Worm (Caenorhabditis elegans) whole organism, early embryonic: ENCODE results near the gene R07E4.5.

Source experiments
- ama-1 ChIP-seq: fragments of 150-350 bp; optimal IDR thresholded peaks from 2 replicates; lab custom pipeline; 2014
- flt-1 ChIP-seq: fragments of 200-800 bp; sonication (Bioruptor generic); IDR thresholded peaks from 2 replicates; pipeline ENCODE4 v1.3.6; 2022; ENCODE audit warnings: missing genetic modification characterization, missing compliant biosample characterization
- hmbx-1 ChIP-seq: sonication (generic microtip); optimal IDR thresholded peaks from 2 replicates; lab custom pipeline; 2016; ENCODE audit warnings: mild to moderate bottlenecking, missing genetic modification characterization, missing compliant biosample characterization
- pes-1 ChIP-seq: fragments of 200-800 bp; sonication (Bioruptor generic); IDR thresholded peaks from 2 replicates; pipeline ENCODE4 v1.3.6; 2022; ENCODE audit warnings: missing genetic modification reagents, missing genetic modification characterization, missing compliant biosample characterization
- scrt-1 ChIP-seq: fragments of 200-800 bp; sonication (Bioruptor generic); IDR thresholded peaks from 2 replicates; pipeline ENCODE4 v1.3.6; 2022; ENCODE audit warnings: missing genetic modification characterization, missing compliant biosample characterization
- tbx-11 ChIP-seq: fragments of 200-800 bp; sonication (Bioruptor generic); IDR thresholded peaks from 2 replicates; pipeline ENCODE4 v1.3.6; 2022; ENCODE audit warnings: missing genetic modification characterization, missing compliant biosample characterization

ce11 chrX:5984581-5985039, 31.6 kb upstream of the R07E4.5 start, which contains the start of gene klp-13:
- TF ChIP-seq ama-1 (no peak), hmbx-1 (tag; lab: Kevin White, UChicago) (no peak), tbx-11 (GFP tag; lab: Robert Waterston, UW) (peak; percentile 39; the same call in 1 of the 2 replicates), flt-1 (GFP tag; lab: Robert Waterston, UW) (no peak), scrt-1 (GFP tag; lab: Robert Waterston, UW) (no peak), pes-1 (GFP tag; lab: Robert Waterston, UW) (no peak; the same call in 1 of the 2 replicates)
